Fruit fly (Drosophila melanogaster): Measurements from ENCODE around the gene osa.

Gene osa

DNA sequence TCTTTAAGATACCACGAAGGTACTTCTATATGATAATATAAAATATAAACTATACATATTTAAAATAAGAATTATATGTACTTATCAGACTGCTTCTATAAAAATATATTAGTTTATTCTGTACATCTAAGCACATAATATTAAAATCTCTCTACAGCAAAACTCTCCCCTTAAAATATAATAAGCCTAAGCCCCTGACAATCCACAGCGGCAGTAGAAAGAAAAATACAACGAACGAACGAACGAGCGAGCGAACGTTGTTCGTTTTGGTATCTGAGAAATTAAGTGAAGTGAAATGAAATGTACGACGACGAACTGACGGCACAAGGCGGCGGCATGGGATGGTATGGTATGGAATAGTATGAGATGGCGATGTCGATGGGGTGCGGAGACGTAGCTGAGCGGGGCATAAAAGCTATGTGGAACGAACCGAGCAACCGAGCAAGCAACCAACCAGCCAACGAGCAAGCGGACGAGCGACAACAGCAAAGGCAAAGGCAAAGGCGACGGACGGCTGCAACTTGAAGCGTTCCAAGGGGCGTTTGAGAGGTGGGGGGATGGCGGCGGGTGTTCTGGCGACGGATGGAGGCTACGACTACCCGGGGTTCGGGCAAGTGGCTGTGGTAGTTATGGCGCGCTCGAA is 17.5 kb downstream of the osa start (continued):
- TF ChIP-seq zen2 (GFP tag; IDR thresholded peaks at IDR 0.05; ENCODE audit: partially characterized antibody), result no peak
- peak; percentile 95 for TF ChIP-seq CG10654 (GFP tag; optimal IDR thresholded peaks at IDR 0.05)
- TF ChIP-seq ac (GFP tag; optimal IDR thresholded peaks at IDR 0.05), result peak; percentile 78
- TF ChIP-seq Dref (GFP tag; IDR thresholded peaks at IDR 0.05), result no peak; the same call in 1 of the 2 replicates
- peak; percentile 96 for TF ChIP-seq CG2120 (GFP tag; optimal IDR thresholded peaks at IDR 0.05)
- peak; percentile 94 for TF ChIP-seq abd-A (tag; optimal IDR thresholded peaks at IDR 0.05)
- peak; percentile 95 for TF ChIP-seq wdn (GFP tag; IDR thresholded peaks at IDR 0.05)
- peak; percentile 91 for TF ChIP-seq sens-2 (GFP tag; IDR thresholded peaks at IDR 0.05)
- TF ChIP-seq sob (GFP tag; IDR thresholded peaks at IDR 0.05), result peak; percentile 98
- TF ChIP-seq CG12391 (tag; optimal IDR thresholded peaks at IDR 0.05), result peak; percentile 99
- peak; percentile 99 for TF ChIP-seq grau (tag; optimal IDR thresholded peaks at IDR 0.05)
- TF ChIP-seq az2 (GFP tag; optimal IDR thresholded peaks at IDR 0.05), result peak; percentile 97
- TF ChIP-seq seq (GFP tag; IDR thresholded peaks at IDR 0.05), result peak; percentile 98
- peak; percentile 63 for TF ChIP-seq pum (GFP tag; optimal IDR thresholded peaks at IDR 0.05)
- TF ChIP-seq CG11696 (GFP tag; IDR thresholded peaks at IDR 0.05), result peak; percentile 93
- TF ChIP-seq gt (GFP tag; IDR thresholded peaks at IDR 0.05), result peak; percentile 89
- TF ChIP-seq chinmo (GFP tag; IDR thresholded peaks at IDR 0.05; ENCODE audit: partially characterized antibody), result peak; percentile 99
- peak; percentile 28; the same call in 1 of the 2 replicates for TF ChIP-seq tna (GFP tag; IDR thresholded peaks at IDR 0.05; ENCODE audit: partially characterized antibody)
- TF ChIP-seq CG16863 (GFP tag; optimal IDR thresholded peaks at IDR 0.05), result peak; percentile 81
- TF ChIP-seq CG3407 (GFP tag; optimal IDR thresholded peaks at IDR 0.05), result peak; percentile 95
- peak; percentile 99 for TF ChIP-seq Hand (GFP tag; optimal IDR thresholded peaks at IDR 0.05)
- TF ChIP-seq CG12219 (GFP tag; optimal IDR thresholded peaks at IDR 0.05), result peak; percentile 92
- TF ChIP-seq pnt (GFP tag; optimal IDR thresholded peaks at IDR 0.05), result peak; percentile 67
- TF ChIP-seq unc-4 (GFP tag; IDR thresholded peaks at IDR 0.05; ENCODE audit: partially characterized antibody), result peak; percentile 38; the same call in 1 of the 2 replicates
- peak in 1 of 2 experiments; percentile 84 for TF ChIP-seq insv (GFP tag; optimal IDR thresholded peaks at IDR 0.05)
- TF ChIP-seq Hr39 (optimal IDR thresholded peaks at IDR 0.05), result no peak
- TF ChIP-seq B-H2 (GFP tag; optimal IDR thresholded peaks at IDR 0.05), result peak; percentile 99
- peak; percentile 69; the same call in 1 of the 2 replicates for TF ChIP-seq CkIIα-i1 (GFP tag; IDR thresholded peaks at IDR 0.05)
- TF ChIP-seq Drgx (GFP tag; IDR thresholded peaks at IDR 0.05), result peak; percentile 98
- peak; percentile 98 for TF ChIP-seq CG9215 (GFP tag; IDR thresholded peaks at IDR 0.05)
- peak; percentile 13 for TF ChIP-seq disco-r (GFP tag; optimal IDR thresholded peaks at IDR 0.05)
- peak; percentile 43 to 78 for TF ChIP-seq chif (GFP tag; optimal IDR thresholded peaks at IDR 0.05)
- TF ChIP-seq HmgZ (tag; optimal IDR thresholded peaks at IDR 0.05), result peak; percentile 97
- peak; percentile 99 for TF ChIP-seq CG12299 (tag; optimal IDR thresholded peaks at IDR 0.05)
- TF ChIP-seq CG1529 (GFP tag; optimal IDR thresholded peaks at IDR 0.05), result peak; percentile 97
- no peak for TF ChIP-seq repo (GFP tag; optimal IDR thresholded peaks at IDR 0.05)
- peak; percentile 98 for TF ChIP-seq YL-1 (GFP tag; optimal IDR thresholded peaks at IDR 0.05)
- peak; percentile 81 for TF ChIP-seq Adf1 (GFP tag; IDR thresholded peaks at IDR 0.05)
- no peak for TF ChIP-seq nerfin-2 (GFP tag; IDR thresholded peaks at IDR 0.05; ENCODE audit: partially characterized antibody)
- TF ChIP-seq CG18011 (GFP tag; optimal IDR thresholded peaks at IDR 0.05), result peak; percentile 88
- peak; percentile 97 for TF ChIP-seq CG14050 (GFP tag; IDR thresholded peaks at IDR 0.05)
- peak; percentile 98 for TF ChIP-seq CG14014 (GFP tag; IDR thresholded peaks at IDR 0.05)
- peak; percentile 99 for TF ChIP-seq CG3281 (GFP tag; optimal IDR thresholded peaks at IDR 0.05)
- TF ChIP-seq C15 (GFP tag; IDR thresholded peaks at IDR 0.05), result peak; percentile 95
- TF ChIP-seq mld (GFP tag; IDR thresholded peaks at IDR 0.05; ENCODE audit: partially characterized antibody), result no peak
- TF ChIP-seq BtbVII (GFP tag; optimal IDR thresholded peaks at IDR 0.05), result peak; percentile 99
- TF ChIP-seq peb (GFP tag; IDR thresholded peaks at IDR 0.05), result peak; percentile 96
- peak; percentile 25 for TF ChIP-seq da (GFP tag; optimal IDR thresholded peaks at IDR 0.05)
- TF ChIP-seq Doc2 (GFP tag; IDR thresholded peaks at IDR 0.05), result peak; percentile 85
- TF ChIP-seq lilli (GFP tag; optimal IDR thresholded peaks at IDR 0.05), result peak; percentile 94
